Fruit fly (Drosophila melanogaster) whole organism, wandering third instar larva: ENCODE measurements around the gene CG9286.

ENCODE experiments used
- Dfd ChIP-seq: fragments of >200 bp; optimal IDR thresholded peaks from 2 replicates; lab custom pipeline; 2017; ENCODE audit warnings: missing biosample characterization, missing genetic modification characterization
- Dif ChIP-seq: fragments of 200-275, 200-300 bp; sonication (Bioruptor generic); optimal IDR thresholded peaks from 2 replicates; lab custom pipeline; 2018; ENCODE audit warnings: missing biosample characterization, missing genetic modification characterization; ENCODE audit not compliant: partially characterized antibody
- HLH106 ChIP-seq: fragments of 200-800 bp; optimal IDR thresholded peaks from 3 replicates; lab custom pipeline; 2019; ENCODE audit warnings: missing biosample characterization, mild to moderate bottlenecking, missing genetic modification characterization, moderate library complexity
- Hnf4 ChIP-seq: fragments of 200-800 bp; sonication (Bioruptor generic); optimal IDR thresholded peaks from 2 replicates; lab custom pipeline; 2016; ENCODE audit warnings: missing biosample characterization, mild to moderate bottlenecking, missing genetic modification characterization
- Jra ChIP-seq: sonication (Bioruptor generic); optimal IDR thresholded peaks from 2 replicates; lab custom pipeline; 2016; ENCODE audit warnings: missing biosample characterization, missing genetic modification characterization
- N ChIP-seq: fragments of >200 bp; optimal IDR thresholded peaks from 2 replicates; lab custom pipeline; 2018; ENCODE audit warnings: missing biosample characterization, missing external identifiers, missing genetic modification characterization
- Rel ChIP-seq, 2 experiments: fragments of 200-800 bp; sonication (Bioruptor generic) in 1 of 2; optimal IDR thresholded peaks; 2 replicates in 1 of 2; 3 replicates in 1 of 2; lab custom pipeline; 2016 to 2019; ENCODE audit warnings: mild to moderate bottlenecking in 2 of 2, missing biosample characterization in 2 of 2, missing genetic modification characterization in 2 of 2, moderate library complexity in 1 of 2
- ey ChIP-seq: fragments of 200-800 bp; sonication (Bioruptor generic); optimal IDR thresholded peaks from 2 replicates; lab custom pipeline; 2016; ENCODE audit warnings: missing biosample characterization, missing genetic modification characterization
- fru ChIP-seq: fragments of 200-800 bp; sonication (Bioruptor generic); optimal IDR thresholded peaks from 3 replicates; lab custom pipeline; 2016; ENCODE audit warnings: missing biosample characterization, mild to moderate bottlenecking, missing genetic modification characterization
- h ChIP-seq: fragments of 200-800 bp; sonication (Bioruptor generic); optimal IDR thresholded peaks from 3 replicates; lab custom pipeline; 2016; ENCODE audit warnings: missing biosample characterization, mild to moderate bottlenecking, missing genetic modification characterization
- jim ChIP-seq: fragments of 175-275, 200-325 bp; sonication (Bioruptor generic); optimal IDR thresholded peaks from 2 replicates; lab custom pipeline; 2016; ENCODE audit warnings: missing biosample characterization, mild to moderate bottlenecking, missing genetic modification characterization
- lola ChIP-seq: fragments of >200 bp; optimal IDR thresholded peaks from 2 replicates; lab custom pipeline; 2017; ENCODE audit warnings: missing biosample characterization, missing genetic modification characterization
- pan ChIP-seq: fragments of >200 bp; optimal IDR thresholded peaks from 2 replicates; lab custom pipeline; 2017
- psq ChIP-seq: fragments of 200-800 bp; sonication (Bioruptor generic); optimal IDR thresholded peaks from 3 replicates; lab custom pipeline; 2017; ENCODE audit warnings: missing biosample characterization, mild to moderate bottlenecking, missing genetic modification characterization, moderate library complexity

dm6 chr3R:13810308-13810707, 29.5 kb downstream of the CG9286 start:
- TF ChIP-seq Dif (GFP tag; lab: Kevin White, UChicago) (no peak), Hnf4 (no peak), jim (GFP tag; lab: Kevin White, UChicago) (no peak), h (GFP tag; lab: Kevin White, UChicago) (no peak), HLH106 (tag; lab: Kevin White, UChicago) (no peak), Rel (GFP tag; optimal IDR thresholded peaks at IDR 0.05; lab: Kevin White, UChicago) (no peak), Rel (tag; optimal IDR thresholded peaks at IDR 0.05; lab: Kevin White, UChicago) (no peak), fru (no peak), lola (GFP tag; lab: Kevin White, UChicago) (no peak), pan (lab: Kevin White, UChicago) (no peak), psq (GFP tag; lab: Kevin White, UChicago) (no peak), Dfd (GFP tag; lab: Kevin White, UChicago) (no peak), ey (GFP tag; lab: Kevin White, UChicago) (no peak), Jra (no peak), N (GFP tag; lab: Kevin White, UChicago) (no peak)
